Fruit fly (Drosophila melanogaster): ENCODE results near the gene Culd.

The Culd gene

dm6 chr3L:8346100-8346980, 9.8 kb downstream of the Culd start, which contains the start of the genes CG7182 and GAPcenA (continued):
- TF ChIP-seq CG32532 (GFP tag; IDR thresholded peaks at IDR 0.05) = peak; percentile 45
- peak; percentile 22 for TF ChIP-seq Myb (GFP tag; optimal IDR thresholded peaks at IDR 0.05)
- TF ChIP-seq CG8924 (tag; optimal IDR thresholded peaks at IDR 0.05) = peak; percentile 81
- TF ChIP-seq Kr (GFP tag; optimal IDR thresholded peaks at IDR 0.05) = no peak
- TF ChIP-seq Dek (tag; optimal IDR thresholded peaks at IDR 0.05) = peak; percentile 76
- TF ChIP-seq CoRest (tag; optimal IDR thresholded peaks at IDR 0.05) = peak; percentile 86
- TF ChIP-seq CG9437 (GFP tag; optimal IDR thresholded peaks at IDR 0.05) = peak; percentile 67
- TF ChIP-seq psq (GFP tag; optimal IDR thresholded peaks at IDR 0.05) = peak; percentile 17

dm6 chr3L:8345182-8345581, 10.9 kb downstream of the Culd start:
- no peak for TF ChIP-seq yki (optimal IDR thresholded peaks at IDR 0.05)
- TF ChIP-seq crc (GFP tag; optimal IDR thresholded peaks at IDR 0.05) = no peak
- no peak for TF ChIP-seq sc (optimal IDR thresholded peaks at IDR 0.05)
- no peak for TF ChIP-seq sc (GFP tag; optimal IDR thresholded peaks at IDR 0.05)
- TF ChIP-seq CG10147 (GFP tag; optimal IDR thresholded peaks at IDR 0.05) = no peak
- TF ChIP-seq sd (tag; optimal IDR thresholded peaks at IDR 0.05) = no peak
- no peak for TF ChIP-seq tup (GFP tag; optimal IDR thresholded peaks at IDR 0.05)
- no peak for TF ChIP-seq toy (GFP tag; IDR thresholded peaks at IDR 0.05)
- no peak for TF ChIP-seq CG17612 (GFP tag; IDR thresholded peaks at IDR 0.05)
- no peak for TF ChIP-seq Bdp1 (GFP tag; optimal IDR thresholded peaks at IDR 0.05)
- no peak for TF ChIP-seq dm (GFP tag; optimal IDR thresholded peaks at IDR 0.05)
- no peak for TF ChIP-seq row (GFP tag; IDR thresholded peaks at IDR 0.05)
- TF ChIP-seq Meics (GFP tag; optimal IDR thresholded peaks at IDR 0.05) = no peak
- no peak for TF ChIP-seq H15 (GFP tag; IDR thresholded peaks at IDR 0.05)

dm6 chr3L:8340264-8341095, 15.6 kb downstream of the Culd start, which contains the start of the genes Prim1 and CG7083:
Gene Prim1, plus strand, starts transcription at chr3L:8340314.
Gene CG7083, plus strand, starts transcription at chr3L:8340785.
- TF ChIP-seq amos (GFP tag; IDR thresholded peaks at IDR 0.05; ENCODE audit: partially characterized antibody) (peak; percentile 13; the same call in 1 of the 2 replicates), CG8089 (GFP tag; optimal IDR thresholded peaks at IDR 0.05) (no peak), CG34376 (GFP tag; optimal IDR thresholded peaks at IDR 0.05) (peak; percentile 67), ewg (GFP tag; optimal IDR thresholded peaks at IDR 0.05) (peak; percentile 54), btn (GFP tag; optimal IDR thresholded peaks at IDR 0.05) (no peak), wor (GFP tag; IDR thresholded peaks at IDR 0.05) (no peak), B-H2 (GFP tag; optimal IDR thresholded peaks at IDR 0.05) (peak; percentile 55), insv (GFP tag; optimal IDR thresholded peaks at IDR 0.05) (peak in 1 of 2 experiments; percentile 55), Scr (GFP tag; IDR thresholded peaks at IDR 0.05; ENCODE audit: partially characterized antibody) (peak; percentile 48), CG11696 (GFP tag; IDR thresholded peaks at IDR 0.05) (no peak), CG7963 (GFP tag; IDR thresholded peaks at IDR 0.05; ENCODE audit: partially characterized antibody) (no peak), Taf1 (GFP tag; IDR thresholded peaks at IDR 0.05) (no peak), CG2129 (GFP tag; IDR thresholded peaks at IDR 0.05; ENCODE audit: partially characterized antibody) (no peak), CG2202 (tag; optimal IDR thresholded peaks at IDR 0.05) (peak; percentile 24), tap (tag; optimal IDR thresholded peaks at IDR 0.05) (peak; percentile 11), CG15601 (tag; optimal IDR thresholded peaks at IDR 0.05) (peak; percentile 34), CG7357 (GFP tag; IDR thresholded peaks at IDR 0.05) (no peak), NC2α (GFP tag; optimal IDR thresholded peaks at IDR 0.05) (no peak), CG10321 (GFP tag; IDR thresholded peaks at IDR 0.05) (no peak), H15 (GFP tag; IDR thresholded peaks at IDR 0.05) (no peak), schlank (tag; optimal IDR thresholded peaks at IDR 0.05) (no peak), Hmx (GFP tag; optimal IDR thresholded peaks at IDR 0.05) (no peak), Dek (tag; optimal IDR thresholded peaks at IDR 0.05) (no peak), mam (GFP tag; optimal IDR thresholded peaks at IDR 0.05) (peak; percentile 69), CG7786 (GFP tag; optimal IDR thresholded peaks at IDR 0.05) (peak; percentile 57), dysf (GFP tag; IDR thresholded peaks at IDR 0.05) (no peak)

Data from whole organism, embryonic.